Fruit fly (Drosophila melanogaster): ENCODE measurements around the gene CG9399.

- peak; percentile 96 for TF ChIP-seq cyc (GFP tag; optimal IDR thresholded peaks at IDR 0.05)
- peak; percentile 81 for TF ChIP-seq Blimp-1 (GFP tag; optimal IDR thresholded peaks at IDR 0.05)
- TF ChIP-seq acj6 (GFP tag; optimal IDR thresholded peaks at IDR 0.05): peak; percentile 98
- peak; percentile 95 for TF ChIP-seq CG8319 (GFP tag; optimal IDR thresholded peaks at IDR 0.05)
- TF ChIP-seq dsx (GFP tag; optimal IDR thresholded peaks at IDR 0.05; ENCODE audit: poor library complexity, severe bottlenecking): peak; percentile 95
- peak; percentile 97 for TF ChIP-seq CG3032 (tag; optimal IDR thresholded peaks at IDR 0.05)
- peak; percentile 99 for TF ChIP-seq eg (GFP tag; IDR thresholded peaks at IDR 0.05)
- peak; percentile 98 for TF ChIP-seq Eip93F (GFP tag; optimal IDR thresholded peaks at IDR 0.05)
- peak; percentile 96 for TF ChIP-seq Lpt (GFP tag; optimal IDR thresholded peaks at IDR 0.05)
- peak; percentile 95 for TF ChIP-seq CG10669 (GFP tag; optimal IDR thresholded peaks at IDR 0.05)
- peak; percentile 97 for TF ChIP-seq CG8632 (GFP tag; optimal IDR thresholded peaks at IDR 0.05)
- peak; percentile 98 for TF ChIP-seq dac (GFP tag; optimal IDR thresholded peaks at IDR 0.05)
- peak; percentile 96 to 97 for TF ChIP-seq ss (GFP tag; optimal IDR thresholded peaks at IDR 0.05)
Observed at dm6 chr3R:9573812-9574587, at the start of gene CG9399.

Data from whole organism, prepupa.